Worm (Caenorhabditis elegans): ENCODE results near the gene F57H12.5.

DNA sequence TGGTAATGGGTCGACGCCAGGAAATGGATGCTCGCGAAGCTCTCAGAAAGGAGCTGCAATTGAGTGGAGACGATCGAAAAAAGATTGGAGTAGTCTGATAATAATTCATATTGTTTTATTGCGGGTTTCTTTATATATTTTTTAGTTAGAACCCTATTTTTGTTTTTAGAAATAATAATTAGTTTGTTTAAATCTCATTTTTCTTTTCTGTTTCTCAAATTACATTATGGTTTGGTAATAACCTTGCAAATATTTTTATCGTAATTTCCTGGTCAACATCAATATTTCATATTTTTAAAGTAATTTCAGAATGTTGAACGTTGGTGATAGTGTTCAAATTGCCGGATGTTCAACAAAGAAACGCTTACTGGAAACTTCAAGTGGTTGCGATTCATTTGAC lies 49.6 kb downstream of the F57H12.5 start, which contains the start of gene elpc-4:
- TF ChIP-seq pha-4 (tag; optimal IDR thresholded peaks at IDR 0.05) (no peak), ZK185.1 (tag; optimal IDR thresholded peaks at IDR 0.05; ENCODE audit: poor library complexity, severe bottlenecking) (no peak)
